Fruit fly (Drosophila melanogaster) whole organism, embryonic: Measurements from ENCODE around the gene CG5376.

Source experiments
- CG10147 ChIP-seq: fragments of 200-800 bp; sonication (Bioruptor generic); optimal IDR thresholded peaks from 2 replicates; lab custom pipeline; 2019; ENCODE audit warnings: missing biosample characterization, mild to moderate bottlenecking, missing genetic modification characterization, moderate library complexity
- CG10979 ChIP-seq: fragments of 200-800 bp; sonication (Bioruptor generic); optimal IDR thresholded peaks from 2 replicates; lab custom pipeline; 2018; ENCODE audit warnings: missing biosample characterization, mild to moderate bottlenecking, missing genetic modification characterization, moderate library complexity
- CG11398 ChIP-seq: fragments of 200-800 bp; sonication (Bioruptor generic); optimal IDR thresholded peaks from 2 replicates; lab custom pipeline; 2016; ENCODE audit warnings: missing biosample characterization, missing genetic modification characterization
- CG11456 ChIP-seq: fragments of 200-800 bp; sonication (Bioruptor generic); IDR thresholded peaks from 3 replicates; pipeline ENCODE4 v1.3.6; 2022; ENCODE audit warnings: missing biosample characterization, missing genetic modification characterization
- CG11696 ChIP-seq: fragments of 200-800 bp; sonication (Bioruptor generic); IDR thresholded peaks from 2 replicates; pipeline ENCODE4 v1.3.6; 2022; ENCODE audit warnings: missing biosample characterization, missing genetic modification characterization
- CG11723 ChIP-seq: fragments of 200-800 bp; sonication (Bioruptor generic); optimal IDR thresholded peaks from 2 replicates; lab custom pipeline; 2017; ENCODE audit warnings: missing biosample characterization, mild to moderate bottlenecking, missing genetic modification characterization
- CG12219 ChIP-seq: fragments of 200-800 bp; sonication (Bioruptor generic); optimal IDR thresholded peaks from 3 replicates; lab custom pipeline; 2018; ENCODE audit warnings: missing biosample characterization, mild to moderate bottlenecking, missing genetic modification characterization
- CG14050 ChIP-seq: fragments of 200-800 bp; sonication (Bioruptor generic); IDR thresholded peaks from 3 replicates; pipeline ENCODE4 v1.3.6; 2022; ENCODE audit warnings: missing biosample characterization, missing genetic modification characterization
- CG14441 ChIP-seq: fragments of 200-800 bp; sonication (Bioruptor generic); IDR thresholded peaks from 2 replicates; pipeline ENCODE4 v1.3.6; 2022; ENCODE audit warnings: missing biosample characterization, missing genetic modification characterization
- CG14710 ChIP-seq: fragments of 200-800 bp; sonication (Bioruptor generic); optimal IDR thresholded peaks from 3 replicates; lab custom pipeline; 2019; ENCODE audit warnings: missing biosample characterization, mild to moderate bottlenecking, missing genetic modification characterization, moderate library complexity
- CG1792 ChIP-seq: fragments of 200-800 bp; sonication (Bioruptor generic); optimal IDR thresholded peaks from 2 replicates; lab custom pipeline; 2016; ENCODE audit warnings: missing biosample characterization, missing genetic modification characterization
- CG1832 ChIP-seq: fragments of 200-800 bp; sonication (Bioruptor generic); optimal IDR thresholded peaks from 2 replicates; lab custom pipeline; 2017; ENCODE audit warnings: missing biosample characterization, mild to moderate bottlenecking, missing genetic modification characterization, inconsistent platforms
- CG3995 ChIP-seq: fragments of 200-800 bp; sonication (Bioruptor generic); optimal IDR thresholded peaks from 3 replicates; lab custom pipeline; 2016; ENCODE audit warnings: missing biosample characterization, missing genetic modification characterization
- CG4360 ChIP-seq: fragments of 200-800 bp; sonication (Bioruptor generic); IDR thresholded peaks from 2 replicates; pipeline ENCODE4 v1.3.6; 2022; ENCODE audit warnings: missing biosample characterization, missing genetic modification characterization
- CG5245 ChIP-seq: fragments of 200-800 bp; sonication (Bioruptor generic); optimal IDR thresholded peaks from 3 replicates; lab custom pipeline; 2016; ENCODE audit warnings: missing biosample characterization, missing genetic modification characterization
- CG6654 ChIP-seq: fragments of 200-800 bp; sonication (Bioruptor generic); optimal IDR thresholded peaks from 2 replicates; lab custom pipeline; 2017; ENCODE audit warnings: missing biosample characterization, mild to moderate bottlenecking, missing genetic modification characterization
- CG6765 ChIP-seq: fragments of 200-800 bp; sonication (Bioruptor generic); optimal IDR thresholded peaks from 3 replicates; lab custom pipeline; 2017; ENCODE audit warnings: missing biosample characterization, mild to moderate bottlenecking, missing genetic modification characterization
- CG6813 ChIP-seq: fragments of 200-800 bp; sonication (Bioruptor generic); optimal IDR thresholded peaks from 2 replicates; lab custom pipeline; 2017; ENCODE audit warnings: missing biosample characterization, missing genetic modification characterization, mild to moderate bottlenecking, moderate library complexity, missing genetic modification reagents
- CG7928 ChIP-seq: fragments of 200-800 bp; sonication (Bioruptor generic); optimal IDR thresholded peaks from 2 replicates; lab custom pipeline; 2017; ENCODE audit warnings: missing biosample characterization, mild to moderate bottlenecking, missing genetic modification characterization
- CG8281 ChIP-seq: fragments of 200-800 bp; sonication (Bioruptor generic); optimal IDR thresholded peaks from 2 replicates; lab custom pipeline; 2018; ENCODE audit warnings: missing biosample characterization, mild to moderate bottlenecking, missing genetic modification characterization, moderate library complexity
- CG8290 ChIP-seq, 3 experiments: fragments of 200-800 bp; sonication (Bioruptor generic); optimal IDR thresholded peaks; 2 replicates each; lab custom pipeline; 2016 to 2019; ENCODE audit warnings: missing biosample characterization in 3 of 3, missing genetic modification characterization in 3 of 3, mild to moderate bottlenecking in 2 of 3, moderate library complexity in 1 of 3
- D ChIP-seq, 2 experiments: fragments of 200-800 bp in 1 of 2; fragments of >200 bp in 1 of 2; sonication (Bioruptor generic) in 1 of 2; optimal IDR thresholded peaks; 2 replicates in 1 of 2; 3 replicates in 1 of 2; lab custom pipeline; 2017; ENCODE audit warnings: mild to moderate bottlenecking in 1 of 2, missing biosample characterization in 1 of 2, missing genetic modification characterization in 1 of 2, missing genetic modification reagents in 1 of 2
- Deaf1 ChIP-seq: fragments of 200-800 bp; optimal IDR thresholded peaks from 3 replicates; lab custom pipeline; 2019; ENCODE audit warnings: missing biosample characterization, mild to moderate bottlenecking, missing genetic modification characterization, moderate library complexity
- Dll ChIP-seq: fragments of 200-800 bp; sonication (Bioruptor generic); IDR thresholded peaks from 4 replicates; pipeline ENCODE4 v1.3.6; 2022; ENCODE audit warnings: missing biosample characterization, missing genetic modification characterization; ENCODE audit not compliant: partially characterized antibody
- HLH3B ChIP-seq: fragments of 200-800 bp; sonication (Bioruptor generic); IDR thresholded peaks from 2 replicates; pipeline ENCODE4 v1.3.6; 2022; ENCODE audit warnings: missing biosample characterization, missing genetic modification characterization
- HLH54F ChIP-seq: fragments of 200-800 bp; sonication (Bioruptor generic); optimal IDR thresholded peaks from 3 replicates; lab custom pipeline; 2016; ENCODE audit warnings: missing biosample characterization, missing genetic modification characterization
- Hr51 ChIP-seq, 2 experiments: fragments of 200-800 bp; sonication (Bioruptor generic); optimal IDR thresholded peaks; 2 replicates in 1 of 2; 3 replicates in 1 of 2; lab custom pipeline; 2016 to 2018; ENCODE audit warnings: missing biosample characterization in 2 of 2, missing genetic modification characterization in 2 of 2, mild to moderate bottlenecking in 1 of 2, moderate library complexity in 1 of 2
- Mad ChIP-seq: fragments of 200-800 bp; sonication (Bioruptor generic); optimal IDR thresholded peaks from 2 replicates; lab custom pipeline; 2016; ENCODE audit warnings: missing biosample characterization, missing genetic modification characterization
- Meics ChIP-seq: fragments of 200-800 bp; sonication (Bioruptor generic); optimal IDR thresholded peaks from 2 replicates; lab custom pipeline; 2017; ENCODE audit warnings: missing biosample characterization, mild to moderate bottlenecking, missing genetic modification characterization
- Neu2 ChIP-seq: fragments of 200-800 bp; sonication (Bioruptor generic); optimal IDR thresholded peaks from 3 replicates; lab custom pipeline; 2016; ENCODE audit warnings: missing biosample characterization, missing genetic modification characterization, borderline replicate concordance
- Poxn ChIP-seq: fragments of 200-800 bp; sonication (Bioruptor generic); IDR thresholded peaks from 2 replicates; pipeline ENCODE4 v1.3.6; 2022; ENCODE audit warnings: missing biosample characterization, missing genetic modification characterization
- Six4 ChIP-seq: fragments of 200-800 bp; sonication (Bioruptor generic); optimal IDR thresholded peaks from 2 replicates; lab custom pipeline; 2016; ENCODE audit warnings: missing biosample characterization, missing genetic modification characterization
- croc ChIP-seq: fragments of 200-800 bp; sonication (Bioruptor generic); conservative IDR thresholded peaks from 3 replicates; pipeline ENCODE4 v1.3.6; 2022; ENCODE audit warnings: missing biosample characterization, missing genetic modification characterization
- fd64A ChIP-seq: fragments of 200-800 bp; sonication (Bioruptor generic); optimal IDR thresholded peaks from 3 replicates; lab custom pipeline; 2018; ENCODE audit warnings: missing biosample characterization, mild to moderate bottlenecking, missing genetic modification characterization
- h ChIP-seq: fragments of >200 bp; optimal IDR thresholded peaks from 2 replicates; lab custom pipeline; 2017
- kah ChIP-seq: fragments of 200-800 bp; sonication (Bioruptor generic); optimal IDR thresholded peaks from 2 replicates; lab custom pipeline; 2018; ENCODE audit warnings: missing biosample characterization, mild to moderate bottlenecking, missing genetic modification characterization
- odd ChIP-seq: fragments of 200-800 bp; sonication (Bioruptor generic); optimal IDR thresholded peaks from 2 replicates; lab custom pipeline; 2017; ENCODE audit warnings: missing biosample characterization, mild to moderate bottlenecking, missing genetic modification characterization
- pros ChIP-seq: fragments of 200-800 bp; sonication (Bioruptor generic); optimal IDR thresholded peaks from 3 replicates; lab custom pipeline; 2019; ENCODE audit warnings: missing biosample characterization, mild to moderate bottlenecking, missing genetic modification characterization, moderate library complexity
- psq ChIP-seq: fragments of 200-800 bp; sonication (Bioruptor generic); optimal IDR thresholded peaks from 2 replicates; lab custom pipeline; 2017; ENCODE audit warnings: missing biosample characterization, missing genetic modification characterization
- ranshi ChIP-seq: fragments of 200-800 bp; sonication (Bioruptor generic); IDR thresholded peaks from 2 replicates; pipeline ENCODE4 v1.3.6; 2022; ENCODE audit warnings: missing biosample characterization, missing genetic modification characterization
- shn ChIP-seq: fragments of 200-800 bp; sonication (Bioruptor generic); optimal IDR thresholded peaks from 3 replicates; lab custom pipeline; 2016; ENCODE audit warnings: missing biosample characterization, missing genetic modification characterization
- sim ChIP-seq: fragments of 200-800 bp; sonication (Bioruptor generic); IDR thresholded peaks from 2 replicates; pipeline ENCODE4 v1.3.6; 2022; ENCODE audit warnings: missing biosample characterization, missing genetic modification characterization
- tin ChIP-seq: fragments of 200-800 bp; sonication (Bioruptor generic); optimal IDR thresholded peaks from 3 replicates; lab custom pipeline; 2016; ENCODE audit warnings: missing biosample characterization, missing genetic modification characterization
- tna ChIP-seq: fragments of 200-800 bp; sonication (Bioruptor generic); IDR thresholded peaks from 2 replicates; pipeline ENCODE4 v1.3.6; 2022; ENCODE audit warnings: missing biosample characterization, missing genetic modification characterization; ENCODE audit not compliant: partially characterized antibody
- trem ChIP-seq: fragments of 200-800 bp; optimal IDR thresholded peaks from 3 replicates; lab custom pipeline; 2019; ENCODE audit warnings: missing biosample characterization, mild to moderate bottlenecking, missing genetic modification characterization, moderate library complexity
- unc-4 ChIP-seq: fragments of 200-800 bp; sonication (Bioruptor generic); IDR thresholded peaks from 2 replicates; pipeline ENCODE4 v1.3.6; 2022; ENCODE audit warnings: missing biosample characterization, missing genetic modification characterization; ENCODE audit not compliant: partially characterized antibody
- unpg ChIP-seq: fragments of 200-800 bp; sonication (Bioruptor generic); optimal IDR thresholded peaks from 3 replicates; lab custom pipeline; 2018; ENCODE audit warnings: missing biosample characterization, mild to moderate bottlenecking, missing genetic modification characterization, moderate library complexity
- vnd ChIP-seq: fragments of 200-800 bp; sonication (Bioruptor generic); IDR thresholded peaks from 3 replicates; pipeline ENCODE4 v1.3.6; 2022; ENCODE audit warnings: missing biosample characterization, missing genetic modification characterization; ENCODE audit not compliant: partially characterized antibody

Gene CG5376

dm6 chr3R:22494523-22495309 lies 6.0 kb upstream of the CG5376 start (continued):
- TF ChIP-seq Deaf1 (tag; lab: Kevin White, UChicago) (peak; percentile 66), CG6813 (GFP tag; lab: Kevin White, UChicago) (no peak), Mad (GFP tag; lab: Kevin White, UChicago) (no peak), CG6654 (GFP tag; lab: Kevin White, UChicago) (peak; percentile 22), fd64A (peak; percentile 3), CG11398 (GFP tag; lab: Kevin White, UChicago) (no peak), CG4360 (GFP tag; lab: Robert Waterston, UW) (no peak), odd (GFP tag; lab: Kevin White, UChicago) (no peak), CG7928 (peak; percentile 13), kah (no peak), CG10979 (tag; lab: Kevin White, UChicago) (peak; percentile 62), CG11456 (GFP tag; lab: Robert Waterston, UW) (no peak), HLH3B (GFP tag; lab: Robert Waterston, UW) (0 out of 2 replicates have a peak, but pooled peaks have one; percentile 21), CG14710 (tag; lab: Kevin White, UChicago) (peak; percentile 41), Meics (GFP tag; lab: Kevin White, UChicago) (peak; percentile 65), CG6765 (peak; percentile 7), h (lab: Kevin White, UChicago) (no peak), tin (GFP tag; lab: Kevin White, UChicago) (peak; percentile 36), shn (GFP tag; lab: Kevin White, UChicago) (no peak), CG11723 (GFP tag; lab: Kevin White, UChicago) (no peak), CG14050 (GFP tag; lab: Robert Waterston, UW) (0 out of 3 replicates have a peak, but pooled peaks have one; percentile 35), CG8290 (GFP tag; optimal IDR thresholded peaks at IDR 0.05; lab: Kevin White, UChicago) (no peak), CG8290 (tag; optimal IDR thresholded peaks at IDR 0.05; lab: Kevin White, UChicago) (no peak), CG1832 (GFP tag; lab: Kevin White, UChicago) (no peak), D (optimal IDR thresholded peaks at IDR 0.05; lab: Kevin White, UChicago) (no peak), D (GFP tag; optimal IDR thresholded peaks at IDR 0.05; lab: Kevin White, UChicago) (peak; percentile 44), CG3995 (GFP tag; lab: Kevin White, UChicago) (no peak), tna (no peak), Poxn (GFP tag; lab: Robert Waterston, UW) (no peak), HLH54F (GFP tag; lab: Kevin White, UChicago) (peak; percentile 19), trem (peak; percentile 4), sim (GFP tag; lab: Robert Waterston, UW) (no peak), croc (no peak), unc-4 (GFP tag; lab: Robert Waterston, UW) (no peak), Neu2 (GFP tag; lab: Kevin White, UChicago) (no peak), ranshi (GFP tag; lab: Robert Waterston, UW) (no peak), psq (GFP tag; lab: Kevin White, UChicago) (no peak), CG12219 (GFP tag; lab: Kevin White, UChicago) (no peak), Six4 (GFP tag; lab: Kevin White, UChicago) (peak; percentile 9), CG5245 (GFP tag; lab: Kevin White, UChicago) (no peak), Hr51 (GFP tag; optimal IDR thresholded peaks at IDR 0.05; lab: Kevin White, UChicago) (peak in 1 of 2 experiments; percentile 21), CG14441 (GFP tag; lab: Robert Waterston, UW) (no peak), CG1792 (no peak), CG11696 (GFP tag; lab: Robert Waterston, UW) (no peak), vnd (GFP tag; lab: Robert Waterston, UW) (no peak), pros (GFP tag; lab: Kevin White, UChicago) (no peak), CG10147 (peak; percentile 18), CG8281 (tag; lab: Kevin White, UChicago) (peak; percentile 40), unpg (GFP tag; lab: Kevin White, UChicago) (peak; percentile 26), Dll (GFP tag; lab: Robert Waterston, UW) (no peak)
